Fruit fly (Drosophila melanogaster) whole organism, embryonic: ENCODE data around the gene MED15.

Experiments
- Aef1 ChIP-seq: fragments of 200-800 bp; sonication (Bioruptor generic); IDR thresholded peaks from 3 replicates; pipeline ENCODE4 v1.3.6; 2022; ENCODE audit warnings: missing biosample characterization, missing genetic modification characterization
- Awh ChIP-seq: fragments of 200-800 bp; sonication (Bioruptor generic); IDR thresholded peaks from 2 replicates; pipeline ENCODE4, ENCODE4 v1.3.6; 2022; ENCODE audit warnings: missing biosample characterization, missing genetic modification characterization
- CG10366 ChIP-seq: fragments of 200-800 bp; sonication (Bioruptor generic); IDR thresholded peaks from 2 replicates; pipeline ENCODE4 v1.3.6; 2022; ENCODE audit warnings: missing biosample characterization, missing genetic modification characterization
- CG11093 ChIP-seq: fragments of 200-800 bp; sonication (Bioruptor generic); IDR thresholded peaks from 3 replicates; pipeline ENCODE4 v1.3.6; 2022; ENCODE audit warnings: missing biosample characterization, missing genetic modification characterization
- CG11560 ChIP-seq: fragments of 200-800 bp; sonication (Bioruptor generic); IDR thresholded peaks from 3 replicates; pipeline ENCODE4 v1.3.6; 2022; ENCODE audit warnings: missing biosample characterization, missing genetic modification characterization
- CG12769 ChIP-seq: fragments of 200-800 bp; sonication (Bioruptor generic); optimal IDR thresholded peaks from 2 replicates; lab custom pipeline; 2019; ENCODE audit warnings: missing biosample characterization, mild to moderate bottlenecking, missing genetic modification characterization, moderate library complexity
- CG13894 ChIP-seq: fragments of 200-800 bp; sonication (Bioruptor generic); optimal IDR thresholded peaks from 3 replicates; lab custom pipeline; 2018; ENCODE audit warnings: missing biosample characterization, mild to moderate bottlenecking, missing genetic modification characterization, moderate library complexity
- CG16779 ChIP-seq: fragments of 200-800 bp; sonication (Bioruptor generic); IDR thresholded peaks from 2 replicates; pipeline ENCODE4 v1.3.6; 2022; ENCODE audit warnings: missing biosample characterization, missing genetic modification characterization
- CG2875 ChIP-seq: fragments of 200-800 bp; sonication (Bioruptor generic); optimal IDR thresholded peaks from 2 replicates; lab custom pipeline; 2017; ENCODE audit warnings: missing biosample characterization, mild to moderate bottlenecking, missing genetic modification characterization, missing genetic modification reagents
- CG5180 ChIP-seq: fragments of 200-800 bp; sonication (Bioruptor generic); optimal IDR thresholded peaks from 3 replicates; lab custom pipeline; 2017; ENCODE audit warnings: missing biosample characterization, missing genetic modification characterization, mild to moderate bottlenecking, moderate library complexity, missing genetic modification reagents
- CG7839 ChIP-seq: fragments of 200-800 bp; sonication (Bioruptor generic); optimal IDR thresholded peaks from 3 replicates; lab custom pipeline; 2018; ENCODE audit warnings: missing biosample characterization, mild to moderate bottlenecking, missing genetic modification characterization, moderate library complexity
- CG8089 ChIP-seq: fragments of 200-800 bp; sonication (Bioruptor generic); optimal IDR thresholded peaks from 3 replicates; lab custom pipeline; 2016; ENCODE audit warnings: missing biosample characterization, missing genetic modification characterization
- CG8281 ChIP-seq: fragments of 200-800 bp; sonication (Bioruptor generic); optimal IDR thresholded peaks from 2 replicates; lab custom pipeline; 2018; ENCODE audit warnings: missing biosample characterization, mild to moderate bottlenecking, missing genetic modification characterization, moderate library complexity
- CTCF ChIP-seq: fragments of 200-800 bp; sonication (Bioruptor generic); optimal IDR thresholded peaks from 2 replicates; lab custom pipeline; 2017; ENCODE audit warnings: missing biosample characterization, mild to moderate bottlenecking, missing genetic modification characterization, moderate library complexity
- D19A ChIP-seq: fragments of 200-800 bp; optimal IDR thresholded peaks from 3 replicates; lab custom pipeline; 2019; ENCODE audit warnings: missing biosample characterization, mild to moderate bottlenecking, missing genetic modification characterization, moderate library complexity
- Ets65A ChIP-seq: fragments of 200-800 bp; sonication (Bioruptor generic); peaks from one replicate; lab custom pipeline; 2016; ENCODE audit warnings: missing biosample characterization, missing genetic modification characterization
- Fer2 ChIP-seq: fragments of 200-800 bp; sonication (Bioruptor generic); optimal IDR thresholded peaks from 2 replicates; lab custom pipeline; 2018; ENCODE audit warnings: missing biosample characterization, mild to moderate bottlenecking, missing genetic modification characterization, moderate library complexity
- GATAe ChIP-seq: fragments of 200-800 bp; sonication (Bioruptor generic); conservative IDR thresholded peaks from 2 replicates; pipeline ENCODE4 v1.3.6; 2022; ENCODE audit warnings: missing biosample characterization, missing genetic modification characterization
- HmgZ ChIP-seq: fragments of 200-800 bp; sonication (Bioruptor generic); optimal IDR thresholded peaks from 2 replicates; lab custom pipeline; 2018; ENCODE audit warnings: missing biosample characterization, mild to moderate bottlenecking, missing genetic modification characterization
- Med ChIP-seq: fragments of 200-800 bp; sonication (Bioruptor generic); peaks from one replicate; lab custom pipeline; 2016; ENCODE audit warnings: missing biosample characterization, missing genetic modification characterization, mild to moderate bottlenecking, inconsistent platforms, moderate library complexity
- al ChIP-seq: fragments of 200-800 bp; sonication (Bioruptor generic); IDR thresholded peaks from 2 replicates; pipeline ENCODE4 v1.3.6; 2022; ENCODE audit warnings: missing biosample characterization, missing genetic modification characterization
- ara ChIP-seq: fragments of 200-800 bp; sonication (Bioruptor generic); IDR thresholded peaks from 2 replicates; pipeline ENCODE4 v1.3.6; 2022; ENCODE audit warnings: missing biosample characterization, missing genetic modification characterization
- bsh ChIP-seq, 2 experiments: fragments of 200-800 bp; sonication (Bioruptor generic); optimal IDR thresholded peaks; 2 replicates each; lab custom pipeline; 2017 to 2018; ENCODE audit warnings: mild to moderate bottlenecking in 2 of 2, missing biosample characterization in 2 of 2, missing genetic modification characterization in 2 of 2, moderate library complexity in 1 of 2
- cad ChIP-seq: fragments of >200 bp; optimal IDR thresholded peaks from 2 replicates; lab custom pipeline; 2017; ENCODE audit warnings: missing biosample characterization, missing genetic modification characterization
- cas ChIP-seq: fragments of 200-800 bp; sonication (Bioruptor generic); IDR thresholded peaks from 2 replicates; pipeline ENCODE4 v1.3.6; 2022; ENCODE audit warnings: missing biosample characterization, missing genetic modification characterization
- chif ChIP-seq, 2 experiments: fragments of 200-800 bp; sonication (Bioruptor generic); optimal IDR thresholded peaks; 3 replicates each; lab custom pipeline; 2016; ENCODE audit warnings: missing biosample characterization in 2 of 2, missing genetic modification characterization in 2 of 2
- chinmo ChIP-seq: fragments of 200-800 bp; sonication (Bioruptor generic); IDR thresholded peaks from 4 replicates; pipeline ENCODE4 v1.3.6; 2022; ENCODE audit warnings: missing biosample characterization, missing genetic modification characterization; ENCODE audit not compliant: partially characterized antibody
- corto ChIP-seq: fragments of 200-800 bp; sonication (Bioruptor generic); optimal IDR thresholded peaks from 2 replicates; lab custom pipeline; 2016; ENCODE audit warnings: missing biosample characterization, mild to moderate bottlenecking, missing genetic modification characterization, moderate library complexity
- fd3F ChIP-seq: fragments of 200-800 bp; sonication (Bioruptor generic); optimal IDR thresholded peaks from 2 replicates; lab custom pipeline; 2018; ENCODE audit warnings: missing biosample characterization, mild to moderate bottlenecking, missing genetic modification characterization, moderate library complexity
- gt ChIP-seq: fragments of 200-800 bp; sonication (Bioruptor generic); IDR thresholded peaks from 2 replicates; pipeline ENCODE4 v1.3.6; 2022; ENCODE audit warnings: missing biosample characterization, missing genetic modification characterization
- kni ChIP-seq: fragments of 200-800 bp; sonication (Bioruptor generic); optimal IDR thresholded peaks from 3 replicates; lab custom pipeline; 2017; ENCODE audit warnings: mild to moderate bottlenecking, missing biosample characterization, missing genetic modification reagents, missing genetic modification characterization
- lov ChIP-seq, 2 experiments: fragments of 200-800 bp in 1 of 2; fragments of >200 bp in 1 of 2; sonication (Bioruptor generic) in 1 of 2; IDR thresholded peaks in 1 of 2; optimal IDR thresholded peaks in 1 of 2; 2 replicates in 1 of 2; 3 replicates in 1 of 2; pipeline versions ENCODE4 v1.3.6 to Lab custom; 2017 to 2022; ENCODE audit warnings: missing biosample characterization in 1 of 2, missing genetic modification characterization in 1 of 2
- nmo ChIP-seq: fragments of 200-800 bp; sonication (Bioruptor generic); optimal IDR thresholded peaks from 2 replicates; lab custom pipeline; 2018; ENCODE audit warnings: missing biosample characterization, mild to moderate bottlenecking, missing genetic modification characterization, moderate library complexity
- nom ChIP-seq: fragments of 200-800 bp; sonication (Bioruptor generic); optimal IDR thresholded peaks from 2 replicates; lab custom pipeline; 2017; ENCODE audit warnings: missing biosample characterization, missing genetic modification characterization, mild to moderate bottlenecking, moderate library complexity, missing genetic modification reagents
- org-1 ChIP-seq: fragments of 200-800 bp; sonication (Bioruptor generic); optimal IDR thresholded peaks from 2 replicates; lab custom pipeline; 2017; ENCODE audit warnings: missing biosample characterization, missing genetic modification characterization
- otp ChIP-seq: fragments of 200-800 bp; sonication (Bioruptor generic); IDR thresholded peaks from 3 replicates; pipeline ENCODE4, ENCODE4 v1.3.6; 2022; ENCODE audit warnings: missing biosample characterization, missing genetic modification characterization
- pan ChIP-seq, 4 experiments: fragments of >200 bp in 3 of 4; fragments of 200-800 bp in 1 of 4; sonication (Bioruptor generic) in 1 of 4; optimal IDR thresholded peaks in 3 of 4; IDR thresholded peaks in 1 of 4; 2 replicates each; pipeline versions ENCODE4 v1.3.6 to Lab custom; 2017 to 2022; ENCODE audit warnings: missing biosample characterization in 2 of 4, missing genetic modification characterization in 2 of 4, mixed read lengths in 1 of 4
- pfk ChIP-seq: fragments of 200-800 bp; sonication (Bioruptor generic); optimal IDR thresholded peaks from 2 replicates; lab custom pipeline; 2018; ENCODE audit warnings: missing biosample characterization, mild to moderate bottlenecking, missing genetic modification characterization, moderate library complexity
- repo ChIP-seq: fragments of 200-800 bp; sonication (Bioruptor generic); optimal IDR thresholded peaks from 2 replicates; lab custom pipeline; 2016; ENCODE audit warnings: missing biosample characterization, missing genetic modification characterization
- ro ChIP-seq: fragments of 200-800 bp; sonication (Bioruptor generic); IDR thresholded peaks from 2 replicates; pipeline ENCODE4 v1.3.6; 2022; ENCODE audit warnings: missing biosample characterization, missing genetic modification characterization
- salm ChIP-seq: fragments of 200-800 bp; sonication (Bioruptor generic); optimal IDR thresholded peaks from 2 replicates; lab custom pipeline; 2018; ENCODE audit warnings: missing biosample characterization, mild to moderate bottlenecking, missing genetic modification characterization
- scrt ChIP-seq: fragments of 200-800 bp; sonication (Bioruptor generic); optimal IDR thresholded peaks from 2 replicates; lab custom pipeline; 2018; ENCODE audit warnings: missing biosample characterization, mild to moderate bottlenecking, missing genetic modification characterization, moderate library complexity
- sens-2 ChIP-seq: fragments of 200-800 bp; sonication (Bioruptor generic); IDR thresholded peaks from 2 replicates; pipeline ENCODE4 v1.3.6; 2022; ENCODE audit warnings: missing biosample characterization, missing genetic modification characterization
- sima ChIP-seq: fragments of 200-800 bp; sonication (Bioruptor generic); optimal IDR thresholded peaks from 2 replicates; lab custom pipeline; 2016; ENCODE audit warnings: missing biosample characterization, missing genetic modification characterization
- stwl ChIP-seq: fragments of 200-800 bp; sonication (Bioruptor generic); optimal IDR thresholded peaks from 3 replicates; lab custom pipeline; 2018; ENCODE audit warnings: missing biosample characterization, mild to moderate bottlenecking, missing genetic modification characterization, moderate library complexity
- tna ChIP-seq: fragments of 200-800 bp; sonication (Bioruptor generic); IDR thresholded peaks from 2 replicates; pipeline ENCODE4 v1.3.6; 2022; ENCODE audit warnings: missing biosample characterization, missing genetic modification characterization; ENCODE audit not compliant: partially characterized antibody
- trem ChIP-seq: fragments of 200-800 bp; optimal IDR thresholded peaks from 3 replicates; lab custom pipeline; 2019; ENCODE audit warnings: missing biosample characterization, mild to moderate bottlenecking, missing genetic modification characterization, moderate library complexity
- unpg ChIP-seq: fragments of 200-800 bp; sonication (Bioruptor generic); optimal IDR thresholded peaks from 3 replicates; lab custom pipeline; 2018; ENCODE audit warnings: missing biosample characterization, mild to moderate bottlenecking, missing genetic modification characterization, moderate library complexity
- zen ChIP-seq: fragments of 200-800 bp; sonication (Bioruptor generic); optimal IDR thresholded peaks from 3 replicates; lab custom pipeline; 2018; ENCODE audit warnings: missing biosample characterization, mild to moderate bottlenecking, missing genetic modification characterization, moderate library complexity
- zfh1 ChIP-seq: fragments of 200-800 bp; sonication (Bioruptor generic); IDR thresholded peaks from 3 replicates; pipeline ENCODE4 v1.3.6; 2022; ENCODE audit warnings: missing biosample characterization, missing genetic modification characterization

MED15 gene

dm6 chr2L:492225-492624 is 19.4 kb downstream of the MED15 start (continued):
- peak; percentile 82 for TF ChIP-seq kni (GFP tag; lab: Kevin White, UChicago)
- no peak for TF ChIP-seq fd3F (GFP tag; lab: Kevin White, UChicago)
- no peak for TF ChIP-seq bsh (GFP tag; optimal IDR thresholded peaks at IDR 0.05; lab: Kevin White, UChicago)
- no peak for TF ChIP-seq nom (GFP tag; lab: Kevin White, UChicago)
- no peak for TF ChIP-seq scrt (GFP tag; lab: Kevin White, UChicago)
- TF ChIP-seq Aef1 (GFP tag; lab: Robert Waterston, UW), result no peak
- TF ChIP-seq zen (tag; lab: Kevin White, UChicago), result no peak
- TF ChIP-seq otp (GFP tag; lab: Robert Waterston, UW), result no peak
- TF ChIP-seq CG11560 (tag; lab: Robert Waterston, UW), result no peak
- TF ChIP-seq Awh (GFP tag; lab: Robert Waterston, UW), result no peak
- peak; percentile 80 for TF ChIP-seq Ets65A (GFP tag; lab: Kevin White, UChicago)
- no peak for TF ChIP-seq lov (optimal IDR thresholded peaks at IDR 0.05; lab: Kevin White, UChicago)
- no peak for TF ChIP-seq lov (GFP tag; IDR thresholded peaks at IDR 0.05; lab: Robert Waterston, UW)
- TF ChIP-seq al (GFP tag; lab: Robert Waterston, UW), result no peak
- no peak for TF ChIP-seq corto (GFP tag; lab: Kevin White, UChicago)
- no peak for TF ChIP-seq CG11093 (GFP tag; lab: Robert Waterston, UW)
- no peak for TF ChIP-seq CG12769 (tag; lab: Kevin White, UChicago)
- TF ChIP-seq unpg (GFP tag; lab: Kevin White, UChicago), result no peak
- TF ChIP-seq repo (GFP tag; lab: Kevin White, UChicago), result no peak
- no peak for TF ChIP-seq Fer2 (tag; lab: Kevin White, UChicago)
- TF ChIP-seq D19A, result peak; percentile 25
- TF ChIP-seq pan (optimal IDR thresholded peaks at IDR 0.05; lab: Kevin White, UChicago), result no peak
- no peak for TF ChIP-seq pan (GFP tag; optimal IDR thresholded peaks at IDR 0.05 in 1 of 2, IDR thresholded peaks at IDR 0.05 in 1 of 2)
- peak; percentile 68 for TF ChIP-seq stwl (tag; lab: Kevin White, UChicago)
- peak; percentile 42 for TF ChIP-seq CG8281 (tag; lab: Kevin White, UChicago)
- no peak for TF ChIP-seq sens-2 (GFP tag; lab: Robert Waterston, UW)
- peak; percentile 27 for TF ChIP-seq trem (tag; lab: Kevin White, UChicago)
- no peak for TF ChIP-seq pfk (GFP tag; lab: Kevin White, UChicago)
- TF ChIP-seq chif (GFP tag; optimal IDR thresholded peaks at IDR 0.05; lab: Kevin White, UChicago), result peak in 1 of 2 experiments; percentile 4
- no peak for TF ChIP-seq org-1 (GFP tag; lab: Kevin White, UChicago)
- no peak for TF ChIP-seq tna
- TF ChIP-seq nmo (GFP tag; lab: Kevin White, UChicago), result no peak
- 0 out of 4 replicates have a peak, but pooled peaks have one; percentile 36 for TF ChIP-seq chinmo (GFP tag; lab: Robert Waterston, UW)
- TF ChIP-seq gt (GFP tag; lab: Robert Waterston, UW), result no peak
- 0 out of 3 replicates have a peak, but pooled peaks have one; percentile 5 for TF ChIP-seq zfh1 (GFP tag; lab: Robert Waterston, UW)
- no peak for TF ChIP-seq CG13894
- TF ChIP-seq CG8089 (GFP tag; lab: Kevin White, UChicago), result no peak
- peak; percentile 78 for TF ChIP-seq CG5180 (GFP tag; lab: Kevin White, UChicago)
- TF ChIP-seq HmgZ (tag; lab: Kevin White, UChicago), result no peak
- peak; percentile 57 for TF ChIP-seq Med (GFP tag; lab: Kevin White, UChicago)
- TF ChIP-seq CTCF (GFP tag; lab: Kevin White, UChicago), result peak; percentile 92
- no peak for TF ChIP-seq ara
- no peak for TF ChIP-seq GATAe (GFP tag; lab: Robert Waterston, UW)
- no peak for TF ChIP-seq salm (tag; lab: Kevin White, UChicago)
- TF ChIP-seq cas (GFP tag; lab: Robert Waterston, UW), result no peak
- no peak for TF ChIP-seq CG10366 (GFP tag; lab: Robert Waterston, UW)
- 0 out of 2 replicates have a peak, but pooled peaks have one; percentile 33 for TF ChIP-seq CG16779 (GFP tag; lab: Robert Waterston, UW)
- no peak for TF ChIP-seq CG7839 (tag; lab: Kevin White, UChicago)
- no peak for TF ChIP-seq CG2875
- TF ChIP-seq cad (GFP tag; lab: Kevin White, UChicago), result no peak
- no peak for TF ChIP-seq ro (GFP tag; lab: Robert Waterston, UW)
- no peak for TF ChIP-seq sima (GFP tag; lab: Kevin White, UChicago)
